Fruit fly (Drosophila melanogaster): ENCODE results near the gene escl.

DNA sequence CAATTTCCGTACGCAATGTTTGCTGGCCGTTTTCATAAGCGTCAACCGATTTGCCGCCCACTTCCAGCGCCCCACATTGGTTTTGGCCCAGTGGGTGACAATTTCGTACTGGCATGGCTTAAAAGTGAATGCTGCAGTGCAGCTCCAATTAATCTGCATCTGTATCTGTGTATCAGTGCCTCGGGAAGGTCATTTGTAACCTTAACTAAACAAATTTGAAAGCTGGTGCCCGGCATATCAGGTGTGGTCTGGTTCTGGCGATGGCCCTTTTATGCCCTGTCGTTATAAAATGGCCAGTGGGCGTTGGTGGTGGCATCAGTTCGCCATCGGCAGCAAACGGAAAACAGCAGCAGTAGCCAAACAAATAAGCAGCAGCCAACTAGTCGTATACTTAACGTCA is 46.9 kb upstream of the escl start, which contains the start of gene Crys:
- TF ChIP-seq ash1 (GFP tag; optimal IDR thresholded peaks at IDR 0.05): no peak
- no peak for TF ChIP-seq Hr3 (GFP tag; optimal IDR thresholded peaks at IDR 0.05)
- TF ChIP-seq Abd-B (GFP tag; optimal IDR thresholded peaks at IDR 0.05): no peak
- no peak for TF ChIP-seq usp (GFP tag; optimal IDR thresholded peaks at IDR 0.05)
- TF ChIP-seq aop (GFP tag; IDR thresholded peaks at IDR 0.05): no peak
- no peak for TF ChIP-seq klu (GFP tag; IDR thresholded peaks at IDR 0.05)
- no peak for TF ChIP-seq Dip2 (GFP tag; IDR thresholded peaks at IDR 0.05)
- TF ChIP-seq Elba2 (GFP tag; optimal IDR thresholded peaks at IDR 0.05): no peak

Data from whole organism, embryonic.